Worm (Caenorhabditis elegans) whole organism, young adult: ENCODE results near the gene atgp-1.

ENCODE experiments used
- B0336.3 ChIP-seq: fragments of 200-800 bp; sonication (Bioruptor generic); IDR thresholded peaks from 2 replicates; pipeline ENCODE4 v1.3.6; 2022; ENCODE audit warnings: missing genetic modification characterization, missing compliant biosample characterization
- F57A8.1 ChIP-seq: fragments of 200-800 bp; sonication (Bioruptor generic); optimal IDR thresholded peaks from 2 replicates; lab custom pipeline; 2018; ENCODE audit warnings: mild to moderate bottlenecking, missing genetic modification characterization, moderate library complexity, missing compliant biosample characterization
- Y53F4B.3 ChIP-seq: fragments of 200-800 bp; sonication (Bioruptor generic); IDR thresholded peaks from 2 replicates; pipeline ENCODE4 v1.3.6; 2022; ENCODE audit warnings: missing genetic modification reagents, missing genetic modification characterization, missing compliant biosample characterization
- Y56A3A.18 ChIP-seq: fragments of 200-800 bp; sonication (Bioruptor generic); IDR thresholded peaks from 2 replicates; pipeline ENCODE4 v1.3.6; 2022; ENCODE audit warnings: missing genetic modification reagents, missing genetic modification characterization, missing compliant biosample characterization
- atf-7 ChIP-seq: sonication (generic microtip); optimal IDR thresholded peaks from 2 replicates; lab custom pipeline; 2017; ENCODE audit warnings: mild to moderate bottlenecking, missing genetic modification characterization, missing compliant biosample characterization
- attf-5 ChIP-seq: fragments of 200-800 bp; sonication (Bioruptor generic); optimal IDR thresholded peaks from 2 replicates; lab custom pipeline; 2018; ENCODE audit warnings: mild to moderate bottlenecking, missing genetic modification characterization, missing compliant biosample characterization
- cebp-1 ChIP-seq, 2 experiments: fragments of 200-800 bp in 1 of 2; sonication (Bioruptor generic) in 1 of 2; sonication (generic microtip) in 1 of 2; IDR thresholded peaks in 1 of 2; optimal IDR thresholded peaks in 1 of 2; 2 replicates each; pipeline versions ENCODE4 v1.3.6 to Lab custom; 2017 to 2022; ENCODE audit warnings: missing compliant biosample characterization in 2 of 2, missing genetic modification characterization in 2 of 2, mild to moderate bottlenecking in 1 of 2, missing genetic modification reagents in 1 of 2, moderate library complexity in 1 of 2
- ceh-79 ChIP-seq: sonication (generic microtip); optimal IDR thresholded peaks from 2 replicates; lab custom pipeline; 2017; ENCODE audit warnings: mild to moderate bottlenecking, missing genetic modification characterization, missing compliant biosample characterization
- die-1 ChIP-seq: sonication (generic microtip); optimal IDR thresholded peaks from 2 replicates; lab custom pipeline; 2016; ENCODE audit warnings: missing genotype, mild to moderate bottlenecking, missing genetic modification characterization, missing compliant biosample characterization
- dox-1 ChIP-seq: fragments of 200-800 bp; sonication (Bioruptor generic); IDR thresholded peaks from 2 replicates; pipeline ENCODE4 v1.3.6; 2022; ENCODE audit warnings: missing genetic modification reagents, missing genetic modification characterization, missing compliant biosample characterization
- egl-44 ChIP-seq: fragments of 200-800 bp; sonication (Bioruptor generic); IDR thresholded peaks from 2 replicates; pipeline ENCODE4 v1.3.6; 2022; ENCODE audit warnings: missing genetic modification reagents, missing genetic modification characterization, missing compliant biosample characterization
- egrh-3 ChIP-seq: fragments of 200-800 bp; sonication (Bioruptor generic); IDR thresholded peaks from 2 replicates; pipeline ENCODE4 v1.3.6; 2022; ENCODE audit warnings: missing genetic modification reagents, missing genetic modification characterization, missing compliant biosample characterization
- ets-4 ChIP-seq: fragments of 200-800 bp; sonication (Bioruptor generic); optimal IDR thresholded peaks from 2 replicates; lab custom pipeline; 2018; ENCODE audit warnings: mild to moderate bottlenecking, missing genetic modification characterization, missing compliant biosample characterization
- fkh-3 ChIP-seq: sonication (generic microtip); optimal IDR thresholded peaks from 2 replicates; lab custom pipeline; 2016; ENCODE audit warnings: mild to moderate bottlenecking, missing genetic modification characterization, missing compliant biosample characterization
- hlh-26 ChIP-seq: fragments of 200-800 bp; sonication (Bioruptor generic); conservative IDR thresholded peaks from 2 replicates; pipeline ENCODE4 v1.3.6; 2022; ENCODE audit warnings: missing genetic modification reagents, missing genetic modification characterization, missing compliant biosample characterization
- lag-1 ChIP-seq: fragments of 200-800 bp; sonication (Bioruptor generic); IDR thresholded peaks from 2 replicates; pipeline ENCODE4 v1.3.6; 2022; ENCODE audit warnings: missing genetic modification reagents, missing genetic modification characterization, missing compliant biosample characterization
- let-607 ChIP-seq, 2 experiments: fragments of 200-800 bp in 1 of 2; sonication (Bioruptor generic) in 1 of 2; sonication (generic microtip) in 1 of 2; optimal IDR thresholded peaks; 2 replicates each; lab custom pipeline; 2016 to 2018; ENCODE audit warnings: mild to moderate bottlenecking in 2 of 2, missing compliant biosample characterization in 2 of 2, missing genetic modification characterization in 2 of 2, moderate library complexity in 2 of 2, missing genotype in 1 of 2
- lin-26 ChIP-seq: fragments of 200-800 bp; sonication (Bioruptor generic); IDR thresholded peaks from 2 replicates; pipeline ENCODE4 v1.3.6; 2022; ENCODE audit warnings: missing genetic modification reagents, missing genetic modification characterization, missing compliant biosample characterization
- lin-54 ChIP-seq: fragments of 200-800 bp; sonication (Bioruptor generic); optimal IDR thresholded peaks from 2 replicates; lab custom pipeline; 2018; ENCODE audit warnings: mild to moderate bottlenecking, missing genetic modification characterization, missing compliant biosample characterization
- lir-1 ChIP-seq: fragments of 200-800 bp; sonication (Bioruptor generic); conservative IDR thresholded peaks from 2 replicates; pipeline ENCODE4 v1.3.6; 2022; ENCODE audit warnings: missing genetic modification reagents, missing genetic modification characterization, missing compliant biosample characterization
- mcd-1 ChIP-seq: fragments of 200-800 bp; sonication (Bioruptor generic); IDR thresholded peaks from 2 replicates; pipeline ENCODE4 v1.3.6; 2022; ENCODE audit warnings: missing genetic modification reagents, missing genetic modification characterization, missing compliant biosample characterization
- nhr-80 ChIP-seq: sonication (generic microtip); optimal IDR thresholded peaks from 2 replicates; lab custom pipeline; 2016; ENCODE audit warnings: missing genetic modification characterization, missing compliant biosample characterization
- nhr-90 ChIP-seq: sonication (generic microtip); optimal IDR thresholded peaks from 2 replicates; lab custom pipeline; 2016; ENCODE audit warnings: missing genotype, mild to moderate bottlenecking, missing genetic modification characterization, missing compliant biosample characterization
- snpc-1.1 ChIP-seq: sonication (generic microtip); optimal IDR thresholded peaks from 2 replicates; lab custom pipeline; 2017; ENCODE audit warnings: missing genetic modification characterization, mild to moderate bottlenecking, missing compliant biosample characterization, antibody characterized with exemption, moderate library complexity, missing genotype, missing genetic modification reagents; ENCODE audit not compliant: insufficient read depth
- snpc-1.3 ChIP-seq: sonication (generic microtip); optimal IDR thresholded peaks from 2 replicates; lab custom pipeline; 2017; ENCODE audit warnings: missing genetic modification characterization, mild to moderate bottlenecking, missing compliant biosample characterization, antibody characterized with exemption, moderate library complexity, missing genotype, missing genetic modification reagents; ENCODE audit not compliant: insufficient read depth
- sptf-2 ChIP-seq: fragments of 200-800 bp; sonication (Bioruptor generic); optimal IDR thresholded peaks from 2 replicates; lab custom pipeline; 2018; ENCODE audit warnings: mild to moderate bottlenecking, missing genetic modification characterization, missing compliant biosample characterization
- tbp1 ChIP-seq: fragments of 200-800 bp; sonication (Bioruptor generic); optimal IDR thresholded peaks from 2 replicates; lab custom pipeline; 2018; ENCODE audit warnings: mild to moderate bottlenecking, missing genetic modification characterization, missing compliant biosample characterization
- tbx-9 ChIP-seq: sonication (generic microtip); optimal IDR thresholded peaks from 2 replicates; lab custom pipeline; 2016; ENCODE audit warnings: borderline replicate concordance, missing genetic modification characterization, inconsistent platforms, missing compliant biosample characterization
- unc-62 ChIP-seq: fragments of 150-350 bp; optimal IDR thresholded peaks from 2 replicates; lab custom pipeline; 2014; ENCODE audit warnings: missing biosample characterization, missing genetic modification reagents, missing genetic modification characterization
- xnd-1 ChIP-seq: sonication (generic microtip); optimal IDR thresholded peaks from 2 replicates; lab custom pipeline; 2016; ENCODE audit warnings: missing genotype, missing genetic modification reagents, missing genetic modification characterization, missing compliant biosample characterization
- zfh-2 ChIP-seq: fragments of 200-800 bp; sonication (Bioruptor generic); conservative IDR thresholded peaks from 2 replicates; pipeline ENCODE4 v1.3.6; 2022; ENCODE audit warnings: missing genetic modification reagents, missing genetic modification characterization, missing compliant biosample characterization
- ztf-18 ChIP-seq: sonication (generic microtip); optimal IDR thresholded peaks from 2 replicates; lab custom pipeline; 2016; ENCODE audit warnings: missing genotype, mild to moderate bottlenecking, missing genetic modification characterization, missing compliant biosample characterization
- ztf-22 ChIP-seq: fragments of 200-800 bp; sonication (Bioruptor generic); optimal IDR thresholded peaks from 2 replicates; lab custom pipeline; 2018; ENCODE audit warnings: mild to moderate bottlenecking, missing genetic modification characterization, moderate library complexity, missing compliant biosample characterization

Gene atgp-1

DNA sequence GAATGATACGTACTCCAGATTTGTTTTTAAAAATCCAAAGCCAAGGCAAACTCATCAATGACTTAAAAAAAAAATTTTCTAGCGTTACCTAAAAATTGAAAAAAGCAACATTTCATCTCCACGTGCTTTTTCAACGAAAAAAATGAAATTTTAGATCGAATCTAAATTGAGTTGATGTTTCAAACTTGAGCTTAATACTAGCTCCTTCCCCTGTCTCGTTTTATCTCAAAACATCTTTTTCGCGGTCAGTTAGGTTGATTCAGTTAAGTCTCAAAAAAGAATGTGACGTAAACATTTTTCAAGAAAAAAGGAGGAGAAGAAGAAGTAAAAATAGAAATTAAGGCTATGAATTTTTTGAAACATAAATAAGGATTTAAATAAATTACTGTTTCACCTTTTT, 32.1 kb upstream of the atgp-1 start:
- no peak for TF ChIP-seq lir-1 (GFP tag; lab: Robert Waterston, UW)

ce11 chrIV:17238951-17239350, 30.2 kb upstream of the atgp-1 start:
- TF ChIP-seq mcd-1 (GFP tag; lab: Robert Waterston, UW): no peak
- no peak for TF ChIP-seq dox-1 (GFP tag; lab: Robert Waterston, UW)
- no peak for TF ChIP-seq xnd-1 (tag; lab: Kevin White, UChicago)
- TF ChIP-seq cebp-1 (GFP tag; IDR thresholded peaks at IDR 0.05; lab: Robert Waterston, UW): no peak
- TF ChIP-seq cebp-1 (tag; optimal IDR thresholded peaks at IDR 0.05; lab: Kevin White, UChicago): no peak
- TF ChIP-seq snpc-1.3 (tag; lab: Kevin White, UChicago): no peak
- TF ChIP-seq snpc-1.1 (tag; lab: Kevin White, UChicago): no peak
- TF ChIP-seq fkh-3 (tag; lab: Kevin White, UChicago): no peak
- TF ChIP-seq egrh-3 (GFP tag; lab: Robert Waterston, UW): no peak
- no peak for TF ChIP-seq tbx-9
- no peak for TF ChIP-seq zfh-2 (GFP tag; lab: Robert Waterston, UW)
- TF ChIP-seq lag-1: no peak

ce11 chrIV:17245200-17245599, 23.9 kb upstream of the atgp-1 start, which contains the start of gene ZK550.2:
ZK550.2 (plus strand) TSS chrIV:17245584.
- peak; percentile 21 for TF ChIP-seq attf-5 (GFP tag; lab: Kevin White, UChicago)
- TF ChIP-seq Y53F4B.3 (GFP tag; lab: Robert Waterston, UW): no peak
- peak in 1 of 2 experiments; percentile 5 for TF ChIP-seq let-607 (tag; optimal IDR thresholded peaks at IDR 0.05; lab: Kevin White, UChicago)
- peak; percentile 8 for TF ChIP-seq lin-54 (GFP tag; lab: Kevin White, UChicago)
- TF ChIP-seq die-1 (tag; lab: Kevin White, UChicago): no peak
- 0 out of 2 replicates have a peak, but pooled peaks have one; percentile 37 for TF ChIP-seq mcd-1 (GFP tag; lab: Robert Waterston, UW)
- TF ChIP-seq ztf-22 (GFP tag; lab: Kevin White, UChicago): peak; percentile 63
- no peak for TF ChIP-seq B0336.3 (GFP tag; lab: Robert Waterston, UW)
- TF ChIP-seq egl-44 (GFP tag; lab: Robert Waterston, UW): peak; percentile 70; the same call in 1 of the 2 replicates
- 0 out of 2 replicates have a peak, but pooled peaks have one; percentile 78 for TF ChIP-seq Y56A3A.18 (GFP tag; lab: Robert Waterston, UW)
- TF ChIP-seq ets-4 (GFP tag; lab: Kevin White, UChicago): peak; percentile 82
- TF ChIP-seq tbp1 (GFP tag; lab: Kevin White, UChicago): peak; percentile 54
- TF ChIP-seq sptf-2: peak; percentile 13
- TF ChIP-seq hlh-26 (GFP tag; lab: Robert Waterston, UW): no peak
- TF ChIP-seq unc-62 (GFP tag; lab: Kevin White, UChicago): peak; percentile 56
- TF ChIP-seq atf-7 (tag; lab: Kevin White, UChicago): peak; percentile 45
- no peak for TF ChIP-seq F57A8.1 (GFP tag; lab: Kevin White, UChicago)
- no peak for TF ChIP-seq ceh-79 (tag; lab: Kevin White, UChicago)
- peak; percentile 40 for TF ChIP-seq nhr-90 (tag; lab: Kevin White, UChicago)
- peak; percentile 23 for TF ChIP-seq ztf-18 (tag; lab: Kevin White, UChicago)
- peak; percentile 97 for TF ChIP-seq nhr-80 (tag; lab: Kevin White, UChicago)
- TF ChIP-seq lin-26 (GFP tag; lab: Robert Waterston, UW): no peak
